Fruit fly (Drosophila melanogaster) whole organism, embryonic: Measurements from ENCODE around the gene melt.

Experiments
- CG17568 ChIP-seq: fragments of 200-800 bp; sonication (Bioruptor generic); optimal IDR thresholded peaks from 2 replicates; lab custom pipeline; 2018; ENCODE audit warnings: missing biosample characterization, mild to moderate bottlenecking, missing genetic modification characterization, moderate library complexity
- wdn ChIP-seq: fragments of 200-800 bp; sonication (Bioruptor generic); IDR thresholded peaks from 2 replicates; pipeline ENCODE4 v1.3.6; 2022; ENCODE audit warnings: missing biosample characterization, missing genetic modification characterization
- zf30C ChIP-seq: fragments of 200-800 bp; sonication (Bioruptor generic); optimal IDR thresholded peaks from 3 replicates; lab custom pipeline; 2018; ENCODE audit warnings: missing biosample characterization, mild to moderate bottlenecking, missing genetic modification characterization

DNA sequence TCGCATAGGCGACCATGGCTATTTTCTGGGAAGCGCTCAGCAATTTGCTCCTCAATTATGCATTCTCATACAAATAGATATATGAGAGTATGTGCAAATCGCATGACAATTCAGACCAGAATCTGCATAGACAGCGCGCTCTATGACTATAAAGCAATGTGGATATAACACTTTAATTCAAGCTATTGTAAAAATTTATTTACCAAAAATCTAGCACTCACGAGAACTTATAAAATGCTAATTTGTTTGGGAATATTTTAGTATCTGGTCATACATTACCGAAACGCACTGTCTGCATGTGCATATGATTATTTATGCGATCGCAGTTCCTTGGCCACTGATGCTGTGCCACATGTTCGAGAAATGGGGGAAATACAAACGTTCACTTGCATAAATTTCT lies 16.5 kb downstream of the melt start:
- TF ChIP-seq CG17568 (GFP tag; lab: Kevin White, UChicago) (no peak), zf30C (no peak), wdn (GFP tag; lab: Robert Waterston, UW) (no peak)
